Fruit fly (Drosophila melanogaster) whole organism, adult: ENCODE results near the gene GstD10.

Source experiments
- CG33017 ChIP-seq: fragments of 200-800 bp; sonication (Bioruptor generic); optimal IDR thresholded peaks from 2 replicates; lab custom pipeline; 2018; ENCODE audit warnings: missing biosample characterization, mild to moderate bottlenecking, missing genetic modification characterization, moderate library complexity
- CG7101 ChIP-seq: fragments of 200-800 bp; sonication (Bioruptor generic); optimal IDR thresholded peaks from 2 replicates; lab custom pipeline; 2018; ENCODE audit warnings: missing biosample characterization, mild to moderate bottlenecking, missing genetic modification characterization, moderate library complexity
- Mnt ChIP-seq: fragments of 200-800 bp; sonication (Bioruptor generic); optimal IDR thresholded peaks from 2 replicates; lab custom pipeline; 2016; ENCODE audit warnings: missing biosample characterization, mild to moderate bottlenecking, missing genetic modification characterization
- bab1 ChIP-seq: fragments of 200-800 bp; sonication (Bioruptor generic); optimal IDR thresholded peaks from 3 replicates; lab custom pipeline; 2019; ENCODE audit warnings: missing biosample characterization, mild to moderate bottlenecking, missing genetic modification characterization, moderate library complexity

dm6 chr3R:12323221-12323620 is 42.3 kb downstream of the GstD10 start, which contains the start of gene CG10013:
- no peak for TF ChIP-seq Mnt (GFP tag; lab: Kevin White, UChicago)
- no peak for TF ChIP-seq bab1 (GFP tag; lab: Kevin White, UChicago)
- no peak for TF ChIP-seq CG7101 (tag; lab: Kevin White, UChicago)
- no peak for TF ChIP-seq CG33017 (tag; lab: Kevin White, UChicago)
